Worm (Caenorhabditis elegans): ENCODE results near the gene F35C11.4.

Gene F35C11.4

DNA sequence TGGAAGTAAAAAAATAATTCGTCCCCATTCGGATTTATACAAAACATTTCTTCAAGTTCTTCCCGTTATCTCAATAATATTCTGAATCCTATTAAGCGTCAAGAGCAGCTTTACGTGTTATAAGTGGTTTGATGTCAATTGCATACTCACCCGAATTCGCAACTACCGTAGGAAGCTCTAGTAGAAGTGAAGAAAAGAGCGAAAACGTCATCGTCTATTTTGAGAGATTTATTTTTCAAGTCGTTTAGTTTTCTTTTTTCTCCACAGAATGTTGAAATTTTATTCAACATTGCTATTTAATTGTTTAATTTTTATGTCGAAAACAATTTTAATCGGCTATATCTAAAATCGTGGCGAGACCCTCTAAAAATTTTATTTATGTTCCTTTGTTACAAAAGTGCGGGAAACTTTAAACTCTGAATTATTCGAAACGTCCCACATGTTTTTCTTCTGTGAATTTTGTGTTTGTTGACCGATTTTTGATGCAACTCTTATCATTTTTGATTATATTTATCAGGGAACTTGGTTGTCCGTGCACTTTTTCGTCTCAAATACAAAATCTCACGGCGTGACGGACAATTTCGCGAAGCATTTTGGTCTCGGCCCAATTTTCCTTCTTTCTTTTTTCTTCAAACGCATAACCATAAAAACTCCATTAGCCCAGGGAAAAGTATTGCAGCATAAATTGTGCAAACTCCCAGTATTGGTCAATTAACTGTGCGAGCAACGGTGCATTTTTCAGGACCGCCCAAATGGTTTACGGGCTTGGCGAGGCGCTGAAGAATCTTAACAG is 21.2 kb downstream of the F35C11.4 start, which contains the start of gene tdc-1:
Gene tdc-1 (plus strand): TSS at position 743 of the 793 bp plus-strand sequence.
- TF ChIP-seq elt-2 (tag; optimal IDR thresholded peaks at IDR 0.05), result peak; percentile 3
- TF ChIP-seq nfya-1 (tag; optimal IDR thresholded peaks at IDR 0.05), result no peak

DNA sequence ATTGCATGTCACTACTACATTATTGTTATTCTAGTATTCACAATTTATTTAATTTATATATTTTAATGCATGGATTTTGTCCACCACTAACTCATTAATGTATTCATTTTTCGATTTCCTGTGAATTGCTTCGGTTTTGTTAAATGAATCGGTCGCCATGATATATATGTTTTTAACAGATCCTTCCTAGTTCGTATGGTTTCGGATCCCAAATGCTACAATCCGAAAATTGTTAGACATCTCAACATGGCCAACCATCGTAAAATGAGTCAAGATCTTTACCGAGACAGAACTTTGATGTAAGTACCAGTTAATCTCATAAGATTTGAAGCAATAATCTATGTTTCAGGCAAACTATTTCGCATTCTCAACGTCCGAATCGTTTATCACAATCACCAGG is 24.3 kb downstream of the F35C11.4 start:
- no peak for TF ChIP-seq pag-3 (tag; optimal IDR thresholded peaks at IDR 0.05; ENCODE audit: borderline replicate concordance)
- TF ChIP-seq ceh-6 (GFP tag; optimal IDR thresholded peaks at IDR 0.05), result no peak
- no peak for TF ChIP-seq elt-4 (tag; optimal IDR thresholded peaks at IDR 0.05)
- no peak for TF ChIP-seq ceh-9 (tag; optimal IDR thresholded peaks at IDR 0.05)
- TF ChIP-seq K02D7.2 (tag; optimal IDR thresholded peaks at IDR 0.05), result no peak
- no peak for TF ChIP-seq elt-2 (tag; optimal IDR thresholded peaks at IDR 0.05)
- TF ChIP-seq ceh-34 (tag; optimal IDR thresholded peaks at IDR 0.05), result no peak
- TF ChIP-seq che-1 (tag; optimal IDR thresholded peaks at IDR 0.05), result no peak

- TF ChIP-seq nfya-1 (tag; optimal IDR thresholded peaks at IDR 0.05) (peak; percentile 6), odd-2 (tag; optimal IDR thresholded peaks at IDR 0.05) (no peak), ceh-45 (GFP tag; IDR thresholded peaks at IDR 0.05) (no peak), elt-2 (tag; optimal IDR thresholded peaks at IDR 0.05) (peak; percentile 6), pqm-1 (tag; optimal IDR thresholded peaks at IDR 0.05) (no peak), hlh-30 (tag; optimal IDR thresholded peaks at IDR 0.05; ENCODE audit: insufficient read depth) (peak; percentile 17)
These were observed 27.3 kb downstream of the F35C11.4 start, which contains the start of the genes gei-14 and slc-25A32 for ce11 chrII:8276057-8276456. Gene gei-14, minus strand, starts transcription at chrII:8276231. Gene slc-25A32, plus strand, starts transcription at chrII:8276298.

DNA sequence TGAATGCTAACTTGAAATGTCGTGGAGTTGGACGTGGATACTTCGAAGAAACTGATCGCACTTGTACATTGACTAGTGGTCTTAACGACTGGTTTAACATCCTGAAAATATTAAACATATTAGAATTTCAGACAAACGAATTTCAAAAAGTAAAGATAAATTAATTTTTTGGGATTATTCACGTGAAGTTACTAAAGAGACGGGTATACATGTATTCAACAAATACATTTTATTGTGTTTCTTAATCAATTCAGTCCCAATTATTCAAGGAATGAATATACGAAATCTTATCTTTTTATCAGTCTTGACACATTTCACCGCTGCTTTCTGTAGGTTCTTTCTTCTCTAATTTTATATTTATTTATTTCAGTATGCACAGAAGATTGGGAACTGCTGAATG is 29.6 kb downstream of the F35C11.4 start, which contains the start of the genes mrpl-10 and clec-142:
Gene mrpl-10 (minus strand): TSS at position 101 of the 400 bp plus-strand sequence.
Gene clec-142 (plus strand): TSS at position 264 of the 400 bp plus-strand sequence.
- TF ChIP-seq unc-55 (GFP tag; optimal IDR thresholded peaks at IDR 0.05) (no peak), sox-4 (tag; optimal IDR thresholded peaks at IDR 0.05) (no peak), eyg-1 (tag; optimal IDR thresholded peaks at IDR 0.05) (no peak), ceh-45 (GFP tag; IDR thresholded peaks at IDR 0.05) (no peak), nhr-11 (tag; optimal IDR thresholded peaks at IDR 0.05) (no peak), ahr-1 (tag; optimal IDR thresholded peaks at IDR 0.05) (no peak), ttx-3 (tag; optimal IDR thresholded peaks at IDR 0.05) (no peak), elt-4 (tag; optimal IDR thresholded peaks at IDR 0.05) (no peak), pros-1 (tag; optimal IDR thresholded peaks at IDR 0.05) (no peak), npax-4 (tag; optimal IDR thresholded peaks at IDR 0.05) (no peak), elt-2 (tag; optimal IDR thresholded peaks at IDR 0.05) (no peak), unc-3 (GFP tag; conservative IDR thresholded peaks at IDR 0.05) (no peak), unc-3 (tag; optimal IDR thresholded peaks at IDR 0.05) (no peak), lin-11 (tag; optimal IDR thresholded peaks at IDR 0.05) (no peak), T23F11.4 (GFP tag; optimal IDR thresholded peaks at IDR 0.05) (no peak), madf-2 (tag; optimal IDR thresholded peaks at IDR 0.05) (no peak), ceh-22 (tag; optimal IDR thresholded peaks at IDR 0.05) (no peak), nhr-232 (tag; optimal IDR thresholded peaks at IDR 0.05) (no peak), dve-1 (tag; optimal IDR thresholded peaks at IDR 0.05) (no peak)

DNA sequence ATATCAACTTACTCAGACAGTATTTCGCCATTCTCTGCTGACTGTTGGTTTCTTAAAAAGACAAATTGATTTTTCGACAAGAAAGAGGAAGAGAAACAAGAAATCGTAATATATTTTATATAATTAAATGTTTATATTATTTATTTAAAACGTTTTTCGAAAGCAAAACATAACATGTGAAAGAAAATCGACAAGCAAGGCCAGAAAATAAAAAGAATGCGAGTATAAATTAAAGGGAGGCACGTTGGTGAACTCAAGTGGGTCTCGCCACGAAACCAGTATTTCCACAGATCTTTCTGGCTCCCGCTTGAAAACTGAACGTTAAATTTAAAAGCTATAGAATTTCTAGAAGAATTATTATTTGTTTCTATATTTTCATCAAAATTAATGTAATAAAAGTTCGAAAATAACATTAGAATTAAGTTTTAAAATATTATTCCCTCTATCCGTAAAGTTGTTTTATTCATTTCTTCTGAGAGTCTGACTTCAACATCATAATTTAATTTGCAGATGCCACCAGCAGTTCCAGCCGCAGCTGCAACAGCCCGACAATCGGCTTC is 34.4 kb downstream of the F35C11.4 start, which contains the start of the genes nst-1 and cct-4:
Gene nst-1 (minus strand): TSS at position 51 of the 560 bp plus-strand sequence.
Gene cct-4 (plus strand): TSS at position 510 of the 560 bp plus-strand sequence.
- TF ChIP-seq ref-2 (tag; optimal IDR thresholded peaks at IDR 0.05), result no peak
- no peak for TF ChIP-seq Y22D7AL.16 (tag; optimal IDR thresholded peaks at IDR 0.05)
- TF ChIP-seq lin-11 (tag; optimal IDR thresholded peaks at IDR 0.05), result no peak
- no peak for TF ChIP-seq zip-5 (tag; optimal IDR thresholded peaks at IDR 0.05)
- TF ChIP-seq K09A11.1 (tag; optimal IDR thresholded peaks at IDR 0.05; ENCODE audit: insufficient read depth), result no peak
- no peak for TF ChIP-seq gmeb-2 (tag; optimal IDR thresholded peaks at IDR 0.05)
- no peak for TF ChIP-seq ceh-30 (tag; optimal IDR thresholded peaks at IDR 0.05)
- no peak for TF ChIP-seq sox-4 (tag; optimal IDR thresholded peaks at IDR 0.05)

Measured in whole organism, late embryonic.